Fruit fly (Drosophila melanogaster): Measurements from ENCODE around the gene Grp170.

Grp170 gene

dm6 chrX:2298708-2299370 is 24.0 kb upstream of the Grp170 start:
- TF ChIP-seq Hr83 (GFP tag; optimal IDR thresholded peaks at IDR 0.05; ENCODE audit: poor library complexity, severe bottlenecking), result peak; percentile 77
- TF ChIP-seq dsf (GFP tag; optimal IDR thresholded peaks at IDR 0.05; ENCODE audit: borderline replicate concordance), result peak; percentile 31
- no peak for TF ChIP-seq Abd-B (GFP tag; optimal IDR thresholded peaks at IDR 0.05)
- TF ChIP-seq foxo (GFP tag; optimal IDR thresholded peaks at IDR 0.05), result peak; percentile 5 to 93
- no peak for TF ChIP-seq usp (GFP tag; optimal IDR thresholded peaks at IDR 0.05)
- TF ChIP-seq lola (GFP tag; optimal IDR thresholded peaks at IDR 0.05), result no peak
- TF ChIP-seq CG32264 (GFP tag; optimal IDR thresholded peaks at IDR 0.05), result peak; percentile 88
- TF ChIP-seq dmrt93B (GFP tag; optimal IDR thresholded peaks at IDR 0.05), result peak; percentile 87
- TF ChIP-seq brk (GFP tag; optimal IDR thresholded peaks at IDR 0.05), result peak; percentile 82
- TF ChIP-seq Myc (optimal IDR thresholded peaks at IDR 0.05), result no peak
- peak; percentile 81 for TF ChIP-seq tai (GFP tag; optimal IDR thresholded peaks at IDR 0.05)
- peak; percentile 69 for TF ChIP-seq sv (GFP tag; optimal IDR thresholded peaks at IDR 0.05)
- no peak for TF ChIP-seq Dfd (GFP tag; optimal IDR thresholded peaks at IDR 0.05)
- no peak for TF ChIP-seq N (GFP tag; optimal IDR thresholded peaks at IDR 0.05)
- TF ChIP-seq Dif (GFP tag; optimal IDR thresholded peaks at IDR 0.05; ENCODE audit: partially characterized antibody), result no peak
- TF ChIP-seq Hr78 (GFP tag; optimal IDR thresholded peaks at IDR 0.05), result no peak
- peak; percentile 93 for TF ChIP-seq rgr (GFP tag; optimal IDR thresholded peaks at IDR 0.05)
- TF ChIP-seq HLH106 (tag; optimal IDR thresholded peaks at IDR 0.05), result peak; percentile 91
- TF ChIP-seq fru (GFP tag; optimal IDR thresholded peaks at IDR 0.05), result peak; percentile 94
- TF ChIP-seq Sp1 (GFP tag; optimal IDR thresholded peaks at IDR 0.05), result peak; percentile 88
- peak; percentile 95 for TF ChIP-seq woc (GFP tag; optimal IDR thresholded peaks at IDR 0.05)
- no peak for TF ChIP-seq dl (GFP tag; optimal IDR thresholded peaks at IDR 0.05; ENCODE audit: insufficient read depth in 1 of 2, partially characterized antibody in 2 of 2)
- TF ChIP-seq pan (optimal IDR thresholded peaks at IDR 0.05), result no peak
- TF ChIP-seq h (GFP tag; optimal IDR thresholded peaks at IDR 0.05), result peak; percentile 94
- TF ChIP-seq Mio (GFP tag; optimal IDR thresholded peaks at IDR 0.05), result no peak
- peak; percentile 72 for TF ChIP-seq Jra (GFP tag; optimal IDR thresholded peaks at IDR 0.05)
- TF ChIP-seq Hnf4 (GFP tag; optimal IDR thresholded peaks at IDR 0.05), result peak; percentile 90
- TF ChIP-seq Rel (GFP tag; optimal IDR thresholded peaks at IDR 0.05), result peak; percentile 77
- peak; percentile 50 for TF ChIP-seq Rel (tag; optimal IDR thresholded peaks at IDR 0.05)
- TF ChIP-seq CG9705 (GFP tag; optimal IDR thresholded peaks at IDR 0.05), result peak; percentile 76
- peak; percentile 17 for TF ChIP-seq GATAd (GFP tag; optimal IDR thresholded peaks at IDR 0.05)
- peak; percentile 91 for TF ChIP-seq ey (GFP tag; optimal IDR thresholded peaks at IDR 0.05)
- no peak for TF ChIP-seq Vsx2 (GFP tag; optimal IDR thresholded peaks at IDR 0.05; ENCODE audit: partially characterized antibody)
- TF ChIP-seq OdsH (GFP tag; optimal IDR thresholded peaks at IDR 0.05), result peak; percentile 91
- TF ChIP-seq br (GFP tag; optimal IDR thresholded peaks at IDR 0.05), result peak; percentile 92
- peak; percentile 89 for TF ChIP-seq sage (GFP tag; optimal IDR thresholded peaks at IDR 0.05)
- no peak for TF ChIP-seq CrebA (GFP tag; optimal IDR thresholded peaks at IDR 0.05; ENCODE audit: borderline replicate concordance)
- TF ChIP-seq jim (GFP tag; optimal IDR thresholded peaks at IDR 0.05), result no peak
- peak; percentile 87 for TF ChIP-seq psq (GFP tag; optimal IDR thresholded peaks at IDR 0.05)

dm6 chrX:2297428-2298200 is 22.7 kb upstream of the Grp170 start:
- TF ChIP-seq tai (GFP tag; optimal IDR thresholded peaks at IDR 0.05) (peak; percentile 69), Vsx2 (GFP tag; optimal IDR thresholded peaks at IDR 0.05; ENCODE audit: partially characterized antibody) (no peak), dsf (GFP tag; optimal IDR thresholded peaks at IDR 0.05; ENCODE audit: borderline replicate concordance) (no peak), Abd-B (GFP tag; optimal IDR thresholded peaks at IDR 0.05) (no peak), CG32264 (GFP tag; optimal IDR thresholded peaks at IDR 0.05) (peak; percentile 72), jim (GFP tag; optimal IDR thresholded peaks at IDR 0.05) (no peak), Rel (GFP tag; optimal IDR thresholded peaks at IDR 0.05) (no peak), Rel (tag; optimal IDR thresholded peaks at IDR 0.05) (peak; percentile 35), ey (GFP tag; optimal IDR thresholded peaks at IDR 0.05) (peak; percentile 93), foxo (GFP tag; optimal IDR thresholded peaks at IDR 0.05) (peak; percentile 42 to 91), Hnf4 (GFP tag; optimal IDR thresholded peaks at IDR 0.05) (peak; percentile 85), Dif (GFP tag; optimal IDR thresholded peaks at IDR 0.05; ENCODE audit: partially characterized antibody) (no peak), sv (GFP tag; optimal IDR thresholded peaks at IDR 0.05) (peak; percentile 97), CG9705 (GFP tag; optimal IDR thresholded peaks at IDR 0.05) (no peak), fru (GFP tag; optimal IDR thresholded peaks at IDR 0.05) (peak; percentile 93), Dfd (GFP tag; optimal IDR thresholded peaks at IDR 0.05) (no peak), dmrt93B (GFP tag; optimal IDR thresholded peaks at IDR 0.05) (peak; percentile 76), Hr78 (GFP tag; optimal IDR thresholded peaks at IDR 0.05) (no peak), usp (GFP tag; optimal IDR thresholded peaks at IDR 0.05) (no peak), OdsH (GFP tag; optimal IDR thresholded peaks at IDR 0.05) (peak; percentile 81), Sp1 (GFP tag; optimal IDR thresholded peaks at IDR 0.05) (peak; percentile 81), CrebA (GFP tag; optimal IDR thresholded peaks at IDR 0.05; ENCODE audit: borderline replicate concordance) (no peak), h (GFP tag; optimal IDR thresholded peaks at IDR 0.05) (peak; percentile 94), N (GFP tag; optimal IDR thresholded peaks at IDR 0.05) (no peak), lola (GFP tag; optimal IDR thresholded peaks at IDR 0.05) (no peak), brk (GFP tag; optimal IDR thresholded peaks at IDR 0.05) (no peak), dl (GFP tag; optimal IDR thresholded peaks at IDR 0.05; ENCODE audit: insufficient read depth in 1 of 2, partially characterized antibody in 2 of 2) (no peak), Mio (GFP tag; optimal IDR thresholded peaks at IDR 0.05) (peak; percentile 62), Hr83 (GFP tag; optimal IDR thresholded peaks at IDR 0.05; ENCODE audit: poor library complexity, severe bottlenecking) (no peak), psq (GFP tag; optimal IDR thresholded peaks at IDR 0.05) (peak; percentile 71), pan (optimal IDR thresholded peaks at IDR 0.05) (no peak), br (GFP tag; optimal IDR thresholded peaks at IDR 0.05) (peak; percentile 91), Myc (optimal IDR thresholded peaks at IDR 0.05) (no peak), GATAd (GFP tag; optimal IDR thresholded peaks at IDR 0.05) (no peak), Jra (GFP tag; optimal IDR thresholded peaks at IDR 0.05) (peak; percentile 24), rgr (GFP tag; optimal IDR thresholded peaks at IDR 0.05) (peak; percentile 89), woc (GFP tag; optimal IDR thresholded peaks at IDR 0.05) (peak; percentile 37), sage (GFP tag; optimal IDR thresholded peaks at IDR 0.05) (peak; percentile 57), HLH106 (tag; optimal IDR thresholded peaks at IDR 0.05) (peak; percentile 84)

All from whole organism, wandering third instar larva.